Fruit fly (Drosophila melanogaster): Measurements from ENCODE around the gene Sfxn1-3.

Sfxn1-3 gene

DNA sequence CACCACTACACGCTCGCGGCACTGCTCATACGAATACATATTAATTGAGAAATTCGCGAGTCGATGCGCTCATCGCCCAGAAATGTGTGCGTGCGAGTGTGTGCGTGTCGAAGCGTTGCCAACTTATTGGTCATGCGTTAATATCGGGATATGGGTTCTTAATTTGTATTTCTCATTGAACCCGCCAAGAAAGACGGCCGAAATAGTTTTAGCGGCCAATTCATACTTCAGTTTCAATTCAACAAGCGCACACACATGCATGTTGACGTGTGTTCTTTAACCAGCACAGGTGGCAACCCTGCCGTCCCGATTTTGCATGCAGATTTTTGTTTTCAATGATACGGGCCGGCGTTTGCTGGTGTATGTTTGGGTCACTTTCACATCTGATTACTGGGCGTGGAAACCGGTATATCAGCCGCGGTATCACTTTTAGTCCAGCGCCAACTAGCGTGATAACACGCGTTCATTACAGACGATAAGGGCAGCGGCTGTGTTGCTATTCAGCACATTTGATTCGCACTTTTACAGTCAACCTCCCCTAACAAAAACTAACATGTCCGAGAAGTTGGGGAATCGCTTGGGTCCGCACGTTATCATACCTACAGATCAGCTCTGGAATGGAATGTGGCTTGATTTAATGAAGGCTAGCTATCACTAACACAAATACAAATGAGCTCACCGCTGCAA is 25.4 kb downstream of the Sfxn1-3 start (continued):
- TF ChIP-seq CG17912 (GFP tag; optimal IDR thresholded peaks at IDR 0.05) (no peak), dpn (GFP tag; optimal IDR thresholded peaks at IDR 0.05) (peak in 1 of 2 experiments; percentile 39), mld (GFP tag; IDR thresholded peaks at IDR 0.05; ENCODE audit: partially characterized antibody) (no peak), CG8478 (optimal IDR thresholded peaks at IDR 0.05) (no peak), pnt (GFP tag; optimal IDR thresholded peaks at IDR 0.05) (no peak), prd (optimal IDR thresholded peaks at IDR 0.05) (no peak), prd (GFP tag; IDR thresholded peaks at IDR 0.05) (0 out of 3 replicates have a peak, but pooled peaks have one; percentile 7), TFAM (GFP tag; optimal IDR thresholded peaks at IDR 0.05) (no peak), Fer1 (GFP tag; optimal IDR thresholded peaks at IDR 0.05) (no peak), cad (GFP tag; optimal IDR thresholded peaks at IDR 0.05) (no peak), CG13624 (GFP tag; optimal IDR thresholded peaks at IDR 0.05) (no peak), CG10147 (GFP tag; optimal IDR thresholded peaks at IDR 0.05) (peak; percentile 4), CG1647 (GFP tag; optimal IDR thresholded peaks at IDR 0.05) (no peak), mirr (GFP tag; optimal IDR thresholded peaks at IDR 0.05) (peak; percentile 37), E2f1 (GFP tag; IDR thresholded peaks at IDR 0.05) (0 out of 2 replicates have a peak, but pooled peaks have one; percentile 26), fd64A (GFP tag; optimal IDR thresholded peaks at IDR 0.05) (no peak), tup (GFP tag; optimal IDR thresholded peaks at IDR 0.05) (no peak), Optix (GFP tag; IDR thresholded peaks at IDR 0.05) (no peak), H2.0 (GFP tag; IDR thresholded peaks at IDR 0.05) (no peak), Six4 (GFP tag; optimal IDR thresholded peaks at IDR 0.05) (no peak), pzg (GFP tag; optimal IDR thresholded peaks at IDR 0.05) (peak; percentile 8), CG34376 (GFP tag; optimal IDR thresholded peaks at IDR 0.05) (peak; percentile 77), CG2129 (GFP tag; IDR thresholded peaks at IDR 0.05; ENCODE audit: partially characterized antibody) (no peak), lbe (GFP tag; optimal IDR thresholded peaks at IDR 0.05) (no peak), CG14050 (GFP tag; IDR thresholded peaks at IDR 0.05) (no peak), D19B (GFP tag; optimal IDR thresholded peaks at IDR 0.05) (no peak), CG5953 (GFP tag; IDR thresholded peaks at IDR 0.05) (no peak), Elba2 (GFP tag; optimal IDR thresholded peaks at IDR 0.05) (no peak), CrebB (tag; optimal IDR thresholded peaks at IDR 0.05) (no peak), crc (GFP tag; optimal IDR thresholded peaks at IDR 0.05) (no peak), CG6683 (GFP tag; optimal IDR thresholded peaks at IDR 0.05) (no peak), Med (GFP tag) (peak; percentile 86), bbx (GFP tag; IDR thresholded peaks at IDR 0.05; ENCODE audit: partially characterized antibody) (0 out of 2 replicates have a peak, but pooled peaks have one; percentile 6), hbn (GFP tag; IDR thresholded peaks at IDR 0.05; ENCODE audit: partially characterized antibody) (no peak), gsb-n (tag; optimal IDR thresholded peaks at IDR 0.05) (no peak), hb (GFP tag; IDR thresholded peaks at IDR 0.05; ENCODE audit: partially characterized antibody) (no peak), crp (GFP tag; optimal IDR thresholded peaks at IDR 0.05) (no peak), CG32772 (GFP tag; IDR thresholded peaks at IDR 0.05) (no peak), amos (GFP tag; IDR thresholded peaks at IDR 0.05; ENCODE audit: partially characterized antibody) (0 out of 2 replicates have a peak, but pooled peaks have one; percentile 15)

- no peak for TF ChIP-seq kni (GFP tag; optimal IDR thresholded peaks at IDR 0.05)
- no peak for TF ChIP-seq CG1233 (GFP tag; optimal IDR thresholded peaks at IDR 0.05)
- no peak for TF ChIP-seq gcm2 (GFP tag; optimal IDR thresholded peaks at IDR 0.05)
- TF ChIP-seq grn (GFP tag; optimal IDR thresholded peaks at IDR 0.05), result no peak
- no peak for TF ChIP-seq CG13775 (GFP tag; optimal IDR thresholded peaks at IDR 0.05)
- no peak for TF ChIP-seq repo (GFP tag; optimal IDR thresholded peaks at IDR 0.05)
Observed at dm6 chr3R:4407325-4407724, 28.9 kb downstream of the Sfxn1-3 start.
